Fruit fly (Drosophila melanogaster) Kc167 (cell line): ENCODE data around the gene noi.

Experiments
- Myc ChIP-seq: fragments of >200 bp; optimal IDR thresholded peaks from 2 replicates; lab custom pipeline; 2017; ENCODE audit warnings: missing external identifiers
- h ChIP-seq: fragments of >200 bp; optimal IDR thresholded peaks from 3 replicates; lab custom pipeline; 2018; ENCODE audit warnings: missing external identifiers

DNA sequence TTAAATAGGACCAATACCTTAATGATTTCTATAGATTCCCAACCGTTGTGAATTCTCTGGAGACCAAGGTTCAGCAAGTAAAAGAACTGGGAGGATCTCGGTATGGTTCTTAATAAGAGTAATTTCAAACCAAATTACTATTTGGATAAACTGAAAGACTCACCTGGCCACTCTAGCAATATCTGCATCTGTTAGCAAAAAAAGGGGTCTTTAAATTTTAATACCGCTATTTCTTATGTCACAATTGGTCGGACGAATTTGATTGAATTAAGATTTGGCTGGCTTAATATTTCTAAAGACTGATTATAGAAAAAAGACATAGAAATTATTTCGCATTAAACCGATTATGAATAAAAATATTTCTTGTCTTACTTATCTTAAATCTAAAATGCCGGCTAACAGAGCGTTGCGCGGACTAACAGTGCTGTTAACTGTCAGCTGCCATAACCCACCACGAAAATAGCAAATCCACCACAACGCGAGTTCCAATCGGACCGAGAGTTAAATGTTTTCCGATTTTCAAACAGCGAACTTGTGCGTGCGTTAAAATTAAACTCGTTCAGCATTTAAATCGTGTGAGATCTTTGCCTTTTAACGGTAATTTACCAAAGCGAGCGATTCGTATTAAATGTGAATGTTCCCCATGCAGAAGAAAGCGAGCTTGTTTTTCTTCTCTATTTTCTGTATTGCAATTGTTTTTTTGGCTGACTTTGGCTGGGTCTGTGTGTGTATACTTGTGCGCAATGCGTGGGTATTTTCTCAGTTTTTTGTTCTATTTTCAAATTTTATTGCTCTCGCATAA lies 20.4 kb downstream of the noi start, which contains the start of gene CRMP:
- TF ChIP-seq h (no peak), Myc (lab: Kevin White, UChicago) (no peak)
